Fruit fly (Drosophila melanogaster) whole organism: ENCODE results near the gene CG9813.

Experiments used
- CG8478 ChIP-seq: fragments of >200 bp; optimal IDR thresholded peaks from 2 replicates; lab custom pipeline; 2018; ENCODE audit warnings: inconsistent platforms
- Dll ChIP-seq: fragments of >200 bp; optimal IDR thresholded peaks from 2 replicates; lab custom pipeline; 2017
- pan ChIP-seq: fragments of >200 bp; optimal IDR thresholded peaks from 2 replicates; lab custom pipeline; 2017
- psq ChIP-seq: fragments of >200 bp; optimal IDR thresholded peaks from 2 replicates; lab custom pipeline; 2017
- usp ChIP-seq: fragments of >200 bp; optimal IDR thresholded peaks from 2 replicates; lab custom pipeline; 2017; ENCODE audit warnings: missing biosample characterization, missing genetic modification characterization, mixed read lengths

DNA sequence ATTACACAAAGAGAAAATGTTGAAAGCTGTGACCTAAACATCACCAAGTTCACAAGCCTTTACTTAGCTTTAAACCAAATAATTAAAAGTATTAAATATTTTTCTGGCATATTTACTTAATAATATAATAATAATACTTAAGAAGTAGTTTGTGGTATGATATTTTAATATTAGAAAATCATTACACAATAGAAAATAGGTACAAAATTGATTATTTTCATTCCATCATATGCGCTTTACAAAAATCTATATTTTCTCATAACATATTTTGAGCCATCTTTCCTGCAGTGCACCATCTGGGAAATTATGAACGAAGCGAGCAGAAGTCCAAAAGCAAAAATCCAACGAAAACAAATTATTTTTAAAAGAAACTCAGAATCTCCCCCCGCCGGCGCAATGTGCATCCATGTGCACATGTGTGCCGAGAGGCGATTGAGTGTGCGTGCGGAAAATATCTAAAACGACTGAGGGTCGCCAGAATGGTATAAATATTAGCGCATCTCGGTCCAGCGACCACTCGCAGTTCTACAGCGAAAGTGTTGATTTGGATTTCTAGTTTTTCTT lies 46.0 kb upstream of the CG9813 start, which contains the start of gene Act87E:
- no peak for TF ChIP-seq psq
- no peak for TF ChIP-seq CG8478 (lab: Kevin White, UChicago)
- TF ChIP-seq Dll (lab: Kevin White, UChicago): no peak
- no peak for TF ChIP-seq pan (lab: Kevin White, UChicago)
- TF ChIP-seq usp: no peak
